Worm (Caenorhabditis elegans): Measurements from ENCODE around the gene F36H1.11.

Gene F36H1.11

ce11 chrIV:11015881-11016280, 33.1 kb upstream of the F36H1.11 start, which contains the start of gene F13H10.3:
Gene F13H10.3, minus strand, starts transcription at chrIV:11015953.
- TF ChIP-seq madf-10 (tag; optimal IDR thresholded peaks at IDR 0.05) (no peak), snpc-3.4 (tag; optimal IDR thresholded peaks at IDR 0.05) (peak; percentile 8), zfh-2 (GFP tag; conservative IDR thresholded peaks at IDR 0.05) (no peak), cebp-1 (GFP tag; IDR thresholded peaks at IDR 0.05) (no peak), cebp-1 (tag; optimal IDR thresholded peaks at IDR 0.05) (peak; percentile 50), F39B2.1 (GFP tag; IDR thresholded peaks at IDR 0.05) (no peak), fkh-3 (tag; optimal IDR thresholded peaks at IDR 0.05) (no peak), ceh-91 (GFP tag; IDR thresholded peaks at IDR 0.05) (no peak), nfya-1 (tag; optimal IDR thresholded peaks at IDR 0.05; ENCODE audit: borderline replicate concordance, insufficient read depth) (no peak), attf-5 (GFP tag; optimal IDR thresholded peaks at IDR 0.05) (no peak), Y53F4B.3 (GFP tag; IDR thresholded peaks at IDR 0.05) (no peak), B0261.1 (tag; optimal IDR thresholded peaks at IDR 0.05) (no peak), die-1 (tag; optimal IDR thresholded peaks at IDR 0.05) (no peak), madf-3 (GFP tag; IDR thresholded peaks at IDR 0.05) (0 out of 2 replicates have a peak, but pooled peaks have one; percentile 14), snpc-1.3 (tag; optimal IDR thresholded peaks at IDR 0.05; ENCODE audit: insufficient read depth) (no peak), B0336.3 (GFP tag; IDR thresholded peaks at IDR 0.05) (no peak), nfyb-1 (GFP tag; IDR thresholded peaks at IDR 0.05) (no peak), rpc-1 (optimal IDR thresholded peaks at IDR 0.05) (no peak), rpc-1 (tag; optimal IDR thresholded peaks at IDR 0.05) (no peak), nhr-80 (tag; optimal IDR thresholded peaks at IDR 0.05) (peak; percentile 88)

DNA sequence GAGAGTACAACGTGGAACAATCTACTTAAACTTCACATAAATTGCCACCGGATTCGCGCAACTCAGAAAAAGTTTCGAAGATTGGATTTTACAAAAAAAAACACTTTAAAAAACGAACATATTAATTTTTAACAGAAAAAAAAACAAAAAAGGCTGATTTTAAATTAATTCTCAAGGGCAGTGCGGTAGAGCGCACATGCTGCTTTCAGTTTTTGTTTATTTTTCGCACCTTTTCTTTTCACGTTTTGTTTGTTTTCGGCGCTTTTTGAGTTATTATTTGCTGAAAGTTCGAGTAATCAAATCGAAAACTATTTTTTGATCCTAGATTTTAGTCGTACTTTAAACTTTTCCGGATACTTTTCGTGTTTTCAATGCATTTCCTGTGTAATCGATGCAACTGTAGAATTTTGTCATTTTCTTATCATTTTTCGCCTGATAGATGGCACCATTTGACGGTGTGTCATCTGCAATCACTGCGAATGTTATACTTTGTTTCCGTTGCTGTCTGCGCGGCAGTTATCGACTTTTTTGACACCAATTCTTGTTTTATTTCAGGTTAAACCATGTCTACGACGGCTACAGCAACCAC, 28.9 kb upstream of the F36H1.11 start, which contains the start of gene F13H10.8:
F13H10.8 (plus strand) TSS at position 556 of the 589 bp plus-strand sequence.
- peak; percentile 85 for TF ChIP-seq nhr-80 (tag; optimal IDR thresholded peaks at IDR 0.05)
- peak; percentile 82 for TF ChIP-seq mcd-1 (GFP tag; IDR thresholded peaks at IDR 0.05)
- peak; percentile 16 for TF ChIP-seq ets-4 (GFP tag; optimal IDR thresholded peaks at IDR 0.05)
- no peak for TF ChIP-seq snpc-4 (GFP tag; optimal IDR thresholded peaks at IDR 0.05)
- no peak for TF ChIP-seq snpc-4 (tag; optimal IDR thresholded peaks at IDR 0.05)
- TF ChIP-seq attf-5 (GFP tag; optimal IDR thresholded peaks at IDR 0.05), result peak; percentile 52
- TF ChIP-seq lin-35 (GFP tag; optimal IDR thresholded peaks at IDR 0.05), result peak in 1 of 3 experiments; percentile 23
- peak; percentile 8; the same call in 1 of the 2 replicates for TF ChIP-seq dox-1 (GFP tag; IDR thresholded peaks at IDR 0.05)
- TF ChIP-seq let-607 (tag; optimal IDR thresholded peaks at IDR 0.05), result peak; percentile 13 to 15
- TF ChIP-seq nfyb-1 (GFP tag; IDR thresholded peaks at IDR 0.05), result 0 out of 2 replicates have a peak, but pooled peaks have one; percentile 9
- no peak for TF ChIP-seq ztf-22 (GFP tag; optimal IDR thresholded peaks at IDR 0.05)
- TF ChIP-seq F23B12.7 (tag; optimal IDR thresholded peaks at IDR 0.05; ENCODE audit: insufficient read depth), result peak; percentile 39
- TF ChIP-seq fkh-3 (tag; optimal IDR thresholded peaks at IDR 0.05), result no peak

DNA sequence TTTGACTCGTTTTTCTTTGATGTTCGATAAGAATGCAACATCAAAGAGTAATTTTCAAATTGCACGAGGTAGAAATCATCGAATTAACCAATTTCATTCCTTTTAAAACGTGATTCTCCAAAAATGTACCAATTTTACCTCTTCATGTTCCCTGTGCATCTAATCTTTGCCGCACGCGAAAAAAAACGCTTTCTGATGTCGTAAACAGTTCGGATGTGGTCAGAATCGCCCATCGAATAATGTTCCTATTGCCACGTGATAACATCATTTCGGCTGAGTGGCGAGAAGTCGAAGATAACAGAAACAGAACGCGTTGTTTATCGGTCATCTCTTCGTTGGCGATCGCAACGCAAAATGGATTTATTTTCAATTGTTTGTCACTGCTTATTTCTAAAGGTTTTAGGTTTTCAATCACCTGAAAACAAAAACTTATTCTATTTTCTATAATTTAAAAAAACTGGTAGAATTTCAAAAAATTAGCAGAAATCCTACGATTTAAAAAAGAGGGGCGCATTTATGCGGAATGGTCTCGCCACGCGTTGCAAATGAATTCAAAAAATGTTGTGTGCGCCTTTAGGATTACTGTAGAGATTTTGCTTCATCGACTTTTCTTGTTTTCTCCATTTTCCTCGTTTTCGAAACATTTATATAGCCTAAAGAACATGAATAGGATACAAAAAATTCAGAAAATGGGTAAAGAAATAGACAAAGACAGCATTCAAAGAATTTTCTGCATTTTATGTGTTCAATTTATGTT, 27.3 kb upstream of the F36H1.11 start, which contains the start of gene mogs-1:
mogs-1 (minus strand) TSS at position 417 of the 757 bp plus-strand sequence.
- no peak; the same call in 1 of the 2 replicates for TF ChIP-seq C06A6.2 (GFP tag; conservative IDR thresholded peaks at IDR 0.05)
- peak; percentile 64 for TF ChIP-seq lsl-1 (GFP tag; optimal IDR thresholded peaks at IDR 0.05)
- no peak for TF ChIP-seq T26A5.8 (tag; optimal IDR thresholded peaks at IDR 0.05)
- TF ChIP-seq lin-54 (GFP tag; optimal IDR thresholded peaks at IDR 0.05), result peak; percentile 31
- TF ChIP-seq cebp-1 (GFP tag; IDR thresholded peaks at IDR 0.05), result no peak
- TF ChIP-seq cebp-1 (tag; optimal IDR thresholded peaks at IDR 0.05), result peak; percentile 39
- no peak for TF ChIP-seq fkh-3 (tag; optimal IDR thresholded peaks at IDR 0.05)
- no peak for TF ChIP-seq dpff-1 (tag; optimal IDR thresholded peaks at IDR 0.05)
- TF ChIP-seq B0336.3 (GFP tag; IDR thresholded peaks at IDR 0.05), result peak; percentile 32; the same call in 1 of the 2 replicates
- TF ChIP-seq dox-1 (GFP tag; IDR thresholded peaks at IDR 0.05), result 0 out of 2 replicates have a peak, but pooled peaks have one; percentile 42
- no peak for TF ChIP-seq madf-10 (tag; optimal IDR thresholded peaks at IDR 0.05)
- peak; percentile 40 for TF ChIP-seq attf-5 (GFP tag; optimal IDR thresholded peaks at IDR 0.05)
- peak; percentile 6 for TF ChIP-seq repo-1 (tag; optimal IDR thresholded peaks at IDR 0.05)
- TF ChIP-seq let-607 (tag; optimal IDR thresholded peaks at IDR 0.05), result peak in 1 of 2 experiments; percentile 25
- TF ChIP-seq sptf-2 (GFP tag; optimal IDR thresholded peaks at IDR 0.05), result no peak
- TF ChIP-seq ccch-3 (GFP tag; optimal IDR thresholded peaks at IDR 0.05), result no peak
- peak; percentile 57 for TF ChIP-seq ztf-26 (tag; optimal IDR thresholded peaks at IDR 0.05)
- no peak for TF ChIP-seq sdz-38 (tag; optimal IDR thresholded peaks at IDR 0.05)
- no peak for TF ChIP-seq egrh-3 (GFP tag; IDR thresholded peaks at IDR 0.05)
- no peak for TF ChIP-seq Y95B8A.8 (GFP tag; IDR thresholded peaks at IDR 0.05)
- peak; percentile 59; the same call in 1 of the 2 replicates for TF ChIP-seq F33H1.4 (GFP tag; IDR thresholded peaks at IDR 0.05)
- TF ChIP-seq nhr-80 (tag; optimal IDR thresholded peaks at IDR 0.05), result peak; percentile 52

All from whole organism, young adult.